Fruit fly (Drosophila melanogaster) whole organism, prepupa: ENCODE results near the gene HGTX.
A peak's percentile ranks its signal among the peaks of the same experiment; 100 is the strongest.

Experiments used
- Blimp-1 ChIP-seq: fragments of 200-800 bp; sonication (Bioruptor generic); optimal IDR thresholded peaks from 3 replicates; lab custom pipeline; 2017; ENCODE audit warnings: missing biosample characterization, missing genetic modification characterization, mild to moderate bottlenecking, moderate library complexity, missing genetic modification reagents
- CG10631 ChIP-seq: fragments of 200-800 bp; sonication (Bioruptor generic); optimal IDR thresholded peaks from 2 replicates; lab custom pipeline; 2016; ENCODE audit warnings: missing biosample characterization, missing genetic modification characterization
- CG10669 ChIP-seq: fragments of 200-800 bp; sonication (Bioruptor generic); optimal IDR thresholded peaks from 3 replicates; lab custom pipeline; 2018; ENCODE audit warnings: missing biosample characterization, mild to moderate bottlenecking, missing genetic modification characterization, moderate library complexity
- CG11294 ChIP-seq: fragments of 200-800 bp; sonication (Bioruptor generic); IDR thresholded peaks from 2 replicates; pipeline ENCODE4 v1.3.6; 2022; ENCODE audit warnings: missing biosample characterization, missing genetic modification characterization
- CG11762 ChIP-seq: fragments of 200-800 bp; sonication (Bioruptor generic); optimal IDR thresholded peaks from 3 replicates; lab custom pipeline; 2016; ENCODE audit warnings: missing biosample characterization, missing genetic modification characterization; ENCODE audit not compliant: insufficient read depth
- CG15336 ChIP-seq: fragments of 200-800 bp; sonication (Bioruptor generic); IDR thresholded peaks from 2 replicates; pipeline ENCODE4 v1.3.6; 2022; ENCODE audit warnings: missing biosample characterization, missing genetic modification characterization
- CG1621 ChIP-seq: fragments of 200-800 bp; sonication (Bioruptor generic); optimal IDR thresholded peaks from 3 replicates; lab custom pipeline; 2018; ENCODE audit warnings: missing biosample characterization, mild to moderate bottlenecking, missing genetic modification characterization
- CG3032 ChIP-seq: fragments of 200-800 bp; optimal IDR thresholded peaks from 2 replicates; lab custom pipeline; 2019; ENCODE audit warnings: missing biosample characterization, mild to moderate bottlenecking, missing genetic modification characterization, moderate library complexity
- CG32006 ChIP-seq: fragments of 200-800 bp; sonication (Bioruptor generic); optimal IDR thresholded peaks from 3 replicates; lab custom pipeline; 2017; ENCODE audit warnings: missing biosample characterization, mild to moderate bottlenecking, missing genetic modification characterization
- CG34406 ChIP-seq: fragments of 200-800 bp; sonication (Bioruptor generic); optimal IDR thresholded peaks from 3 replicates; lab custom pipeline; 2016; ENCODE audit warnings: missing biosample characterization, missing genetic modification characterization
- CG3919 ChIP-seq: fragments of 200-800 bp; sonication (Bioruptor generic); optimal IDR thresholded peaks from 3 replicates; lab custom pipeline; 2016; ENCODE audit warnings: missing biosample characterization, missing genetic modification characterization
- CG4318 ChIP-seq: fragments of 200-800 bp; sonication (Bioruptor generic); optimal IDR thresholded peaks from 3 replicates; lab custom pipeline; 2017; ENCODE audit warnings: missing biosample characterization, mild to moderate bottlenecking, missing genetic modification characterization
- CG6276 ChIP-seq: fragments of 200-800 bp; sonication (Bioruptor generic); optimal IDR thresholded peaks from 2 replicates; lab custom pipeline; 2017; ENCODE audit warnings: missing biosample characterization, mild to moderate bottlenecking, missing genetic modification characterization
- CG6792 ChIP-seq: fragments of 200-800 bp; sonication (Bioruptor generic); optimal IDR thresholded peaks from 3 replicates; lab custom pipeline; 2016; ENCODE audit warnings: missing biosample characterization, missing genetic modification characterization
- CG6808 ChIP-seq: fragments of 200-800 bp; sonication (Bioruptor generic); optimal IDR thresholded peaks from 3 replicates; lab custom pipeline; 2017; ENCODE audit warnings: missing biosample characterization, missing genetic modification characterization, mild to moderate bottlenecking, moderate library complexity, missing genetic modification reagents
- CG6854 ChIP-seq: fragments of 200-800 bp; sonication (Bioruptor generic); optimal IDR thresholded peaks from 2 replicates; lab custom pipeline; 2017; ENCODE audit warnings: missing biosample characterization, mild to moderate bottlenecking, missing genetic modification characterization
- CG7368 ChIP-seq: fragments of 200-800 bp; sonication (Bioruptor generic); optimal IDR thresholded peaks from 3 replicates; lab custom pipeline; 2016; ENCODE audit warnings: missing biosample characterization, missing genetic modification characterization
- CG8119 ChIP-seq: fragments of 200-800 bp; sonication (Bioruptor generic); IDR thresholded peaks from 3 replicates; pipeline ENCODE4 v1.3.6; 2022; ENCODE audit warnings: missing biosample characterization, missing genetic modification characterization
- CG8632 ChIP-seq: fragments of 200-800 bp; sonication (Bioruptor generic); optimal IDR thresholded peaks from 3 replicates; lab custom pipeline; 2016; ENCODE audit warnings: missing biosample characterization, missing genetic modification characterization
- CG9139 ChIP-seq: fragments of 200-800 bp; sonication (Bioruptor generic); optimal IDR thresholded peaks from 3 replicates; lab custom pipeline; 2017; ENCODE audit warnings: missing biosample characterization, mild to moderate bottlenecking, missing genetic modification characterization
- Eip75B ChIP-seq: fragments of 200-800 bp; sonication (Bioruptor generic); optimal IDR thresholded peaks from 3 replicates; lab custom pipeline; 2016; ENCODE audit warnings: missing biosample characterization, missing genetic modification characterization
- Eip78C ChIP-seq: fragments of 200-800 bp; sonication (Bioruptor generic); peaks from one replicate; lab custom pipeline; 2016; ENCODE audit warnings: missing biosample characterization, missing genetic modification characterization
- Eip93F ChIP-seq: fragments of 200-800 bp; sonication (Bioruptor generic); optimal IDR thresholded peaks from 2 replicates; lab custom pipeline; 2016; ENCODE audit warnings: missing biosample characterization, mild to moderate bottlenecking, missing genetic modification characterization
- Ets21C ChIP-seq: fragments of 200-800 bp; sonication (Bioruptor generic); optimal IDR thresholded peaks from 3 replicates; lab custom pipeline; 2016; ENCODE audit warnings: missing biosample characterization, missing genetic modification characterization
- Ets96B ChIP-seq: fragments of 200-800 bp; optimal IDR thresholded peaks from 2 replicates; lab custom pipeline; 2019; ENCODE audit warnings: missing biosample characterization, mild to moderate bottlenecking, missing genetic modification characterization, moderate library complexity
- Gug ChIP-seq: fragments of 200-800 bp; sonication (Bioruptor generic); IDR thresholded peaks from 2 replicates; pipeline ENCODE4 v1.3.6; 2022; ENCODE audit warnings: missing biosample characterization, missing genetic modification characterization
- Hr39 ChIP-seq: fragments of 200-800 bp; sonication (Bioruptor generic); optimal IDR thresholded peaks from 2 replicates; lab custom pipeline; 2016; ENCODE audit warnings: missing biosample characterization, missing genetic modification characterization
- Hr4 ChIP-seq: fragments of 200-800 bp; sonication (Bioruptor generic); optimal IDR thresholded peaks from 3 replicates; lab custom pipeline; 2016; ENCODE audit warnings: missing biosample characterization, missing genetic modification characterization
- Lpt ChIP-seq: fragments of 200-800 bp; sonication (Bioruptor generic); optimal IDR thresholded peaks from 3 replicates; lab custom pipeline; 2016; ENCODE audit warnings: missing biosample characterization, missing genetic modification characterization
- OdsH ChIP-seq: fragments of 200-800 bp; sonication (Bioruptor generic); optimal IDR thresholded peaks from 3 replicates; lab custom pipeline; 2016; ENCODE audit warnings: missing biosample characterization, missing genetic modification characterization
- Sox102F ChIP-seq: fragments of 200-800 bp; sonication (Bioruptor generic); optimal IDR thresholded peaks from 2 replicates; lab custom pipeline; 2016; ENCODE audit warnings: missing biosample characterization, mild to moderate bottlenecking, missing genetic modification characterization
- Sox14 ChIP-seq: fragments of 200-800 bp; sonication (Bioruptor generic); optimal IDR thresholded peaks from 3 replicates; lab custom pipeline; 2016; ENCODE audit warnings: missing biosample characterization, missing genetic modification characterization
- achi ChIP-seq: fragments of 200-800 bp; sonication (Bioruptor generic); optimal IDR thresholded peaks from 3 replicates; lab custom pipeline; 2016; ENCODE audit warnings: missing biosample characterization, missing genetic modification characterization
- acj6 ChIP-seq: fragments of 200-800 bp; sonication (Bioruptor generic); optimal IDR thresholded peaks from 3 replicates; lab custom pipeline; 2016; ENCODE audit warnings: missing biosample characterization, missing genetic modification characterization
- dac ChIP-seq: fragments of 200-800 bp; sonication (Bioruptor generic); optimal IDR thresholded peaks from 2 replicates; lab custom pipeline; 2017; ENCODE audit warnings: missing biosample characterization, mild to moderate bottlenecking, missing genetic modification characterization
- dsx ChIP-seq: fragments of 200-800 bp; optimal IDR thresholded peaks from 3 replicates; lab custom pipeline; 2019; ENCODE audit warnings: missing biosample characterization, mild to moderate bottlenecking, missing genetic modification characterization, moderate library complexity; ENCODE audit not compliant: poor library complexity, severe bottlenecking
- eg ChIP-seq: fragments of 200-800 bp; sonication (Bioruptor generic); IDR thresholded peaks from 3 replicates; pipeline ENCODE4 v1.3.6; 2022; ENCODE audit warnings: missing biosample characterization, missing genetic modification characterization
- esn ChIP-seq: fragments of 200-800 bp; sonication (Bioruptor generic); optimal IDR thresholded peaks from 2 replicates; lab custom pipeline; 2016; ENCODE audit warnings: missing biosample characterization, mild to moderate bottlenecking, missing genetic modification characterization, moderate library complexity
- fd59A ChIP-seq: fragments of 200-800 bp; sonication (Bioruptor generic); optimal IDR thresholded peaks from 2 replicates; lab custom pipeline; 2017; ENCODE audit warnings: missing biosample characterization, mild to moderate bottlenecking, missing genetic modification characterization, missing genetic modification reagents
- fkh ChIP-seq: fragments of 200-800 bp; sonication (Bioruptor generic); optimal IDR thresholded peaks from 3 replicates; lab custom pipeline; 2017; ENCODE audit warnings: missing biosample characterization, mild to moderate bottlenecking, missing genetic modification characterization, moderate library complexity
- net ChIP-seq: fragments of 200-800 bp; sonication (Bioruptor generic); optimal IDR thresholded peaks from 3 replicates; lab custom pipeline; 2016; ENCODE audit warnings: missing biosample characterization, missing genetic modification characterization
- pdm3 ChIP-seq: fragments of 200-800 bp; sonication (Bioruptor generic); optimal IDR thresholded peaks from 3 replicates; lab custom pipeline; 2016; ENCODE audit warnings: missing biosample characterization, missing genetic modification characterization
- salr ChIP-seq, 2 experiments: fragments of 200-800 bp; sonication (Bioruptor generic); optimal IDR thresholded peaks; 3 replicates each; lab custom pipeline; 2016 to 2018; ENCODE audit warnings: missing biosample characterization in 2 of 2, missing genetic modification characterization in 2 of 2, mild to moderate bottlenecking in 1 of 2
- spab ChIP-seq: fragments of 200-800 bp; sonication (Bioruptor generic); optimal IDR thresholded peaks from 2 replicates; lab custom pipeline; 2017; ENCODE audit warnings: missing biosample characterization, mild to moderate bottlenecking, missing genetic modification characterization, missing genetic modification reagents
- svp ChIP-seq: fragments of 200-800 bp; sonication (Bioruptor generic); peaks from one replicate; lab custom pipeline; 2016; ENCODE audit warnings: missing biosample characterization, missing genetic modification characterization
- topi ChIP-seq: fragments of 200-800 bp; sonication (Bioruptor generic); optimal IDR thresholded peaks from 3 replicates; lab custom pipeline; 2016; ENCODE audit warnings: missing biosample characterization, missing genetic modification characterization
- vri ChIP-seq: fragments of 200-800 bp; sonication (Bioruptor generic); optimal IDR thresholded peaks from 3 replicates; lab custom pipeline; 2016; ENCODE audit warnings: missing biosample characterization, mild to moderate bottlenecking, missing genetic modification characterization

HGTX gene

dm6 chr3L:14648922-14649321 is 49.6 kb upstream of the HGTX start (continued):
- TF ChIP-seq fd59A, result peak; percentile 3
- TF ChIP-seq CG6854 (GFP tag; lab: Kevin White, UChicago), result no peak
- TF ChIP-seq vri (GFP tag; lab: Kevin White, UChicago), result no peak
- peak; percentile 20 for TF ChIP-seq acj6 (GFP tag; lab: Kevin White, UChicago)
- TF ChIP-seq CG11294, result no peak
- no peak for TF ChIP-seq CG11762
- peak; percentile 19 for TF ChIP-seq OdsH (GFP tag; lab: Kevin White, UChicago)
- TF ChIP-seq eg (GFP tag; lab: Robert Waterston, UW), result no peak
- no peak for TF ChIP-seq dsx (GFP tag; lab: Kevin White, UChicago)
- peak; percentile 8 for TF ChIP-seq CG6808 (GFP tag; lab: Kevin White, UChicago)

- TF ChIP-seq achi (GFP tag; lab: Kevin White, UChicago), result peak; percentile 79
- peak; percentile 57; the same call in 2 of the 3 replicates for TF ChIP-seq eg (GFP tag; lab: Robert Waterston, UW)
- peak; percentile 71 for TF ChIP-seq topi
- peak; percentile 86 for TF ChIP-seq Ets96B (tag; lab: Kevin White, UChicago)
- peak; percentile 67 for TF ChIP-seq acj6 (GFP tag; lab: Kevin White, UChicago)
- peak; percentile 23 for TF ChIP-seq CG6276
- TF ChIP-seq CG8632 (GFP tag; lab: Kevin White, UChicago), result peak; percentile 49
- peak; percentile 65 for TF ChIP-seq fd59A
- TF ChIP-seq fkh, result no peak
- peak; percentile 90 for TF ChIP-seq CG3032 (tag; lab: Kevin White, UChicago)
- TF ChIP-seq dac (GFP tag; lab: Kevin White, UChicago), result no peak
- peak; percentile 49 for TF ChIP-seq pdm3 (GFP tag; lab: Kevin White, UChicago)
- TF ChIP-seq Sox102F, result peak; percentile 59
- peak; percentile 38 for TF ChIP-seq Hr39 (GFP tag; lab: Kevin White, UChicago)
- TF ChIP-seq CG34406 (GFP tag; lab: Kevin White, UChicago), result peak; percentile 57
- no peak for TF ChIP-seq CG11294
- TF ChIP-seq Gug (GFP tag; lab: Robert Waterston, UW), result peak; percentile 64
- peak; percentile 48 for TF ChIP-seq Sox14 (GFP tag; lab: Kevin White, UChicago)
- peak; percentile 36 for TF ChIP-seq CG7368 (GFP tag; lab: Kevin White, UChicago)
- peak; percentile 78 for TF ChIP-seq dsx (GFP tag; lab: Kevin White, UChicago)
- TF ChIP-seq CG10631 (GFP tag; lab: Kevin White, UChicago), result peak; percentile 83
- peak; percentile 57 for TF ChIP-seq CG1621 (tag; lab: Kevin White, UChicago)
- TF ChIP-seq CG4318, result peak; percentile 43
- TF ChIP-seq Hr4 (GFP tag; lab: Kevin White, UChicago), result peak; percentile 43
- TF ChIP-seq Eip93F (GFP tag; lab: Kevin White, UChicago), result peak; percentile 48
- peak; percentile 94 for TF ChIP-seq Eip78C (GFP tag; lab: Kevin White, UChicago)
- TF ChIP-seq svp (GFP tag; lab: Kevin White, UChicago), result peak; percentile 84
- TF ChIP-seq CG6808 (GFP tag; lab: Kevin White, UChicago), result peak; percentile 62
- peak; percentile 23 for TF ChIP-seq Ets21C (GFP tag; lab: Kevin White, UChicago)
- peak; percentile 77 for TF ChIP-seq esn (GFP tag; lab: Kevin White, UChicago)
- peak; percentile 64 for TF ChIP-seq vri (GFP tag; lab: Kevin White, UChicago)
- peak; percentile 73 for TF ChIP-seq CG3919 (GFP tag; lab: Kevin White, UChicago)
- TF ChIP-seq CG15336, result peak; percentile 83
- TF ChIP-seq CG6792, result peak; percentile 75
- TF ChIP-seq net (GFP tag; lab: Kevin White, UChicago), result peak; percentile 60
- peak; percentile 53 for TF ChIP-seq Eip75B (GFP tag; lab: Kevin White, UChicago)
- TF ChIP-seq spab (GFP tag; lab: Kevin White, UChicago), result peak; percentile 42
- TF ChIP-seq CG9139 (GFP tag; lab: Kevin White, UChicago), result peak; percentile 41
- TF ChIP-seq Blimp-1 (GFP tag; lab: Kevin White, UChicago), result peak; percentile 47
- peak; percentile 57 for TF ChIP-seq Lpt (GFP tag; lab: Kevin White, UChicago)
- peak; percentile 9 for TF ChIP-seq CG11762
- TF ChIP-seq CG10669 (GFP tag; lab: Kevin White, UChicago), result peak; percentile 76
- peak in 1 of 2 experiments; percentile 59 for TF ChIP-seq salr (GFP tag; optimal IDR thresholded peaks at IDR 0.05; lab: Kevin White, UChicago)
- TF ChIP-seq OdsH (GFP tag; lab: Kevin White, UChicago), result peak; percentile 72
- peak; percentile 65 for TF ChIP-seq CG32006 (GFP tag; lab: Kevin White, UChicago)
- TF ChIP-seq CG8119, result peak; percentile 83
Measured at dm6 chr3L:14647210-14647869, 48.0 kb upstream of the HGTX start.
